Worm (Caenorhabditis elegans) whole organism, early embryonic: ENCODE data around the gene gcy-19.

Experiments
- B0310.2 ChIP-seq: sonication (generic microtip); optimal IDR thresholded peaks from 2 replicates; lab custom pipeline; 2016; ENCODE audit warnings: mild to moderate bottlenecking, missing genetic modification characterization, missing compliant biosample characterization
- F13C5.2 ChIP-seq: sonication (generic microtip); optimal IDR thresholded peaks from 2 replicates; lab custom pipeline; 2017; ENCODE audit warnings: mild to moderate bottlenecking, missing genetic modification characterization, inconsistent platforms, missing compliant biosample characterization
- aly-1 ChIP-seq: sonication (generic microtip); optimal IDR thresholded peaks from 2 replicates; lab custom pipeline; 2016; ENCODE audit warnings: missing genetic modification characterization, missing compliant biosample characterization
- ama-1 ChIP-seq: fragments of 150-350 bp; optimal IDR thresholded peaks from 2 replicates; lab custom pipeline; 2014
- ceh-13 ChIP-seq: fragments of 200-800 bp; sonication (Bioruptor generic); optimal IDR thresholded peaks from 2 replicates; lab custom pipeline; 2018; ENCODE audit warnings: mild to moderate bottlenecking, missing genetic modification characterization, missing compliant biosample characterization
- ceh-36 ChIP-seq: sonication (generic microtip); optimal IDR thresholded peaks from 2 replicates; lab custom pipeline; 2016; ENCODE audit warnings: missing genetic modification characterization, inconsistent platforms, missing compliant biosample characterization
- ets-7 ChIP-seq: sonication (generic microtip); optimal IDR thresholded peaks from 2 replicates; lab custom pipeline; 2016; ENCODE audit warnings: missing genotype, missing genetic modification characterization, missing compliant biosample characterization
- flt-1 ChIP-seq: fragments of 200-800 bp; sonication (Bioruptor generic); IDR thresholded peaks from 2 replicates; pipeline ENCODE4 v1.3.6; 2022; ENCODE audit warnings: missing genetic modification characterization, missing compliant biosample characterization
- hmbx-1 ChIP-seq: sonication (generic microtip); optimal IDR thresholded peaks from 2 replicates; lab custom pipeline; 2016; ENCODE audit warnings: mild to moderate bottlenecking, missing genetic modification characterization, missing compliant biosample characterization
- hmg-4 ChIP-seq: fragments of 200-800 bp; sonication (Bioruptor generic); optimal IDR thresholded peaks from 2 replicates; lab custom pipeline; 2018; ENCODE audit warnings: mild to moderate bottlenecking, missing genetic modification characterization, missing compliant biosample characterization
- hnd-1 ChIP-seq: sonication (generic microtip); optimal IDR thresholded peaks from 2 replicates; lab custom pipeline; 2016; ENCODE audit warnings: missing genetic modification characterization, missing compliant biosample characterization
- pes-1 ChIP-seq: fragments of 200-800 bp; sonication (Bioruptor generic); IDR thresholded peaks from 2 replicates; pipeline ENCODE4 v1.3.6; 2022; ENCODE audit warnings: missing genetic modification reagents, missing genetic modification characterization, missing compliant biosample characterization
- scrt-1 ChIP-seq: fragments of 200-800 bp; sonication (Bioruptor generic); IDR thresholded peaks from 2 replicates; pipeline ENCODE4 v1.3.6; 2022; ENCODE audit warnings: missing genetic modification characterization, missing compliant biosample characterization
- sea-1 ChIP-seq: fragments of 200-800 bp; sonication (Bioruptor generic); conservative IDR thresholded peaks from 2 replicates; pipeline ENCODE4 v1.3.6; 2022; ENCODE audit warnings: missing genetic modification characterization, missing compliant biosample characterization
- tbx-11 ChIP-seq: fragments of 200-800 bp; sonication (Bioruptor generic); IDR thresholded peaks from 2 replicates; pipeline ENCODE4 v1.3.6; 2022; ENCODE audit warnings: missing genetic modification characterization, missing compliant biosample characterization
- tbx-37 ChIP-seq: fragments of 200-800 bp; sonication (Bioruptor generic); conservative IDR thresholded peaks from 2 replicates; pipeline ENCODE4 v1.3.6; 2022; ENCODE audit warnings: missing genetic modification reagents, missing genetic modification characterization, missing compliant biosample characterization
- tra-4 ChIP-seq: sonication (generic microtip); optimal IDR thresholded peaks from 2 replicates; lab custom pipeline; 2017; ENCODE audit warnings: missing genetic modification characterization, missing compliant biosample characterization

The gcy-19 gene

DNA sequence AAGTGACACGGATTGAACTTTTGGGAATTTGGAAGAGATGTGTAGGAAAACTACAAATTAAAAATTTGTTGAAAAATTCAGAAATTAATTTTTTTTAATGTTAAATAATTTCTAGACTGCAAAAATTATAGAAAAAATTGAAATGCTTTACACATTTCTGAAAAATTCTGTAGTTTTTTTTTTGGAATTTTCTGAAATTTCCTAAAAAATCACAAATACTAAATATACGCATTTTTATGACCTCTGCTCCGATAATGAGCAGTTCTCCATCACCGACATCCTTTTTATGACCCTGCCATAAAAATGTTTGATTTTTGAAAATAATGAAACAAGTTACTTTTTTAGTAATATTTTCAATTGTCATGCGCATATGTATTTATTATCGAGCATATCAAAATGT is 14.4 kb downstream of the gcy-19 start:
- TF ChIP-seq tra-4 (tag; lab: Kevin White, UChicago) = no peak
- no peak for TF ChIP-seq sea-1 (GFP tag; lab: Robert Waterston, UW)
- TF ChIP-seq hnd-1 = no peak
- no peak for TF ChIP-seq ceh-36 (tag; lab: Kevin White, UChicago)
- TF ChIP-seq hmg-4 (GFP tag; lab: Kevin White, UChicago) = no peak
- TF ChIP-seq hmbx-1 (tag; lab: Kevin White, UChicago) = no peak
- TF ChIP-seq ceh-13 (GFP tag; lab: Kevin White, UChicago) = no peak
- TF ChIP-seq ama-1 (lab: Kevin White, UChicago) = no peak
- TF ChIP-seq ets-7 (tag; lab: Kevin White, UChicago) = no peak
- TF ChIP-seq F13C5.2 = no peak
- no peak for TF ChIP-seq B0310.2 (tag; lab: Kevin White, UChicago)
- no peak for TF ChIP-seq scrt-1
- no peak for TF ChIP-seq tbx-11 (GFP tag; lab: Robert Waterston, UW)
- TF ChIP-seq flt-1 (GFP tag; lab: Robert Waterston, UW) = no peak
- TF ChIP-seq aly-1 (tag; lab: Kevin White, UChicago) = no peak
- TF ChIP-seq tbx-37 (GFP tag; lab: Robert Waterston, UW) = no peak
- no peak for TF ChIP-seq pes-1

DNA sequence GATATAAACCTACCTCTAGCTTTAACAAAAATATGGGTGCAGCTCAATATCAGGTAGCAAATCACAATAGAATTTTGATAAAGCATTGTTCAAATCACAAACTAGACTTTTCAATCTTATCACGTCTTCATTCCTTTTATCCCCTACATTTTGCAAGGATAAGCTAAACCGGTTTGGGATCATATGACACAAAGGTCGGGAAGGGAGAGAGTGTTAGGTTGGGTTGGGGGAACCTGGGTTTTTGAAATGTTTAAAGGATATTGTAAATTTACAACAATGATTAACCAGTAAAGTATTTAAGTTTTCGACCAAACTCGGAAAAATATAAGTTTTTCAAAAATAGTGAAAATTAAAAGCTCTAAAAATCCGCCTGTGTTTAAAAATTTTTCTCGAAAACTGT is 15.1 kb downstream of the gcy-19 start, which contains the start of gene C17F4.12:
TSS of gene C17F4.12 (minus strand) at position 101 of the 400 bp plus-strand sequence.
- TF ChIP-seq ets-7 (tag; lab: Kevin White, UChicago) (no peak), B0310.2 (tag; lab: Kevin White, UChicago) (no peak), hmg-4 (GFP tag; lab: Kevin White, UChicago) (no peak), pes-1 (no peak), aly-1 (tag; lab: Kevin White, UChicago) (no peak), sea-1 (GFP tag; lab: Robert Waterston, UW) (no peak), hmbx-1 (tag; lab: Kevin White, UChicago) (no peak), scrt-1 (no peak), F13C5.2 (no peak), tbx-11 (GFP tag; lab: Robert Waterston, UW) (no peak), ama-1 (lab: Kevin White, UChicago) (no peak), tbx-37 (GFP tag; lab: Robert Waterston, UW) (no peak), tra-4 (tag; lab: Kevin White, UChicago) (no peak), hnd-1 (no peak), ceh-36 (tag; lab: Kevin White, UChicago) (no peak)

DNA sequence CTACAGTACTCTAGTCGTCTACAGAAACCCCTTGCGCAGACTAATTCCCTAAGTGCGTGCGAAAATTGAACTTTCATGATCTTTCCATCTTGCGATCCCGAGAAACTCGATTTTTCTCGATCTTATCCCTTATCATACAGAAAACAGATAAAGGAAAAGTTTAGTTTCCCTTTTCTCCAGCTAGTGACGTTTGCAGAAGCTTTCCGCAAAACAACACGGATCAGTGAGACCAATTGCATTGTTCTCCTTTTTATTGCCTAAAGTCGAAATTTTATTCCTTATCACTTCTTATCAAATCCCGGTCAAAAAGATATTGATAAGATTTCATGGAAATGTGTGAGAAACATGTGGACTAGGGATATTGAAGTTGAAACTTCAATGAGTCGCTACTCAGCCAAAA is 17.3 kb downstream of the gcy-19 start:
- no peak for TF ChIP-seq F13C5.2
- TF ChIP-seq hmg-4 (GFP tag; lab: Kevin White, UChicago) = no peak
- TF ChIP-seq ceh-13 (GFP tag; lab: Kevin White, UChicago) = no peak
- TF ChIP-seq tbx-11 (GFP tag; lab: Robert Waterston, UW) = no peak
- no peak for TF ChIP-seq ama-1 (lab: Kevin White, UChicago)
- no peak for TF ChIP-seq pes-1
- TF ChIP-seq flt-1 (GFP tag; lab: Robert Waterston, UW) = no peak
- no peak for TF ChIP-seq sea-1 (GFP tag; lab: Robert Waterston, UW)
- no peak for TF ChIP-seq ets-7 (tag; lab: Kevin White, UChicago)
- TF ChIP-seq hnd-1 = no peak

DNA sequence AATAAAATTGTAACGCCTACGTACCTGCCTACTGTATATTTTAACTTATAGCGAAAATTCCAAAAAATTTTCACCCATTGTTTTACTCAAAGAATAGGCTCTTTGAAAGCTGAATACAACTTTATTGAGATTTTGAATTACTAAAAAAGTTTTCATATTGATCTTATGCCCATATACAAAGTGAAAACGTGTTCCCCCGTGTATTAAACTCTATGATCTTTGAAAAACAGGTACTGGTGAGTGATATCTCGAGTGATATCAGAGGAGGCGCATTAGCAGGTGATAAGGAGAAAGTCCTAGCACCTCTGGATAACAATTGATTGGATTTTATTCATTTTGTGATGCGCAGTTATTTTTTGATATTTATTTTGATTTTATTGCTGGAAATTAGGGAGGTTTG is 18.9 kb downstream of the gcy-19 start, which contains the start of gene C17F4.3:
TSS of gene C17F4.3 (plus strand) at position 301 of the 400 bp plus-strand sequence.
- TF ChIP-seq tbx-37 (GFP tag; lab: Robert Waterston, UW) (no peak), aly-1 (tag; lab: Kevin White, UChicago) (no peak), B0310.2 (tag; lab: Kevin White, UChicago) (no peak), F13C5.2 (no peak), hmg-4 (GFP tag; lab: Kevin White, UChicago) (no peak), tra-4 (tag; lab: Kevin White, UChicago) (no peak), hnd-1 (no peak), sea-1 (GFP tag; lab: Robert Waterston, UW) (no peak), hmbx-1 (tag; lab: Kevin White, UChicago) (no peak), pes-1 (no peak), ceh-13 (GFP tag; lab: Kevin White, UChicago) (no peak), tbx-11 (GFP tag; lab: Robert Waterston, UW) (no peak), ceh-36 (tag; lab: Kevin White, UChicago) (no peak), flt-1 (GFP tag; lab: Robert Waterston, UW) (no peak), scrt-1 (no peak)

DNA sequence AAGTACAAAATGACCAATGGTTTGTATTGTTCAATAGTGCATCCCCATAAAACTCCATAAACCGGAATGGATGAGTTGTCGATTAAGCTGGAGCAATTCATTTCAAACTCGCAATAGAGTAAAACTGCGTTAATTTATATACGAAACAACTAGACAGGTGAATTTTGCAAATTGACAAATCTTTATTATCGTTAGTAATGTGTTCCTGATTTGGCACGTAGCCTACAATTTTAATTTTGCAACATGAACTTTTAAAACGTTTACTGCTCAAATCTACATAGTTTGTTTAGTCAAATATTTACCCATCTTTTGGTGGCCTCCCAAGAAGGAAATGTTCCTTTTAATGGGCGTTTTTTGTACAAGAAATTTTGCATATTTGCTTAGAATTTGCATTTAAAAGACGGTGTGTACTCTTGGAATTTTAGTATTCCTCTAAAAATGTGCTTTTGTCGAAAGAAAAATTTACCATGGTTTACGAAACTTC is 22.1 kb downstream of the gcy-19 start, which contains the start of the genes srz-67 and C17F4.11:
TSS of gene srz-67 (minus strand) at position 101 of the 484 bp plus-strand sequence.
TSS of gene C17F4.11 (plus strand) at position 434 of the 484 bp plus-strand sequence.
- TF ChIP-seq pes-1 = no peak

DNA sequence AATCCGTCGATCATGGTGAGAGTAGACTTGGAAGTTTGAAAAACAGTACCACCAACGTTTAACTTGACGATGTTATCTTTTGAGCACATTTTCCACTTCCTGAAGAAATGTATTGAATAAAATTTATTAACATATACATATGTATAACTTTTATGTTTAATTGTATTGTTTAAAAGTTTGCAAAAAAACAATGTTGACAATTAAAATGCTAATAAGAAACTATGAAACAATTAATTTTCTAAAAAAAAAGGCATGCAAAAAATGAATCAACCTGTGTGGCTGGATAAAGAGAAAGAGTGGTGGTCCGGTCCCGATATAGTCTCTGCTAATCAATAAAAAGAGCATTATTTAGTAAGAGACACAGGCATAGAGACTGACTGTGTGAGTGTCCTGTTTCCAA is 24.4 kb downstream of the gcy-19 start, which contains the start of gene C17F4.8:
TSS of gene C17F4.8 (minus strand) at position 101 of the 400 bp plus-strand sequence.
- TF ChIP-seq hmg-4 (GFP tag; lab: Kevin White, UChicago) = no peak
- TF ChIP-seq ceh-36 (tag; lab: Kevin White, UChicago) = no peak
- no peak for TF ChIP-seq tbx-37 (GFP tag; lab: Robert Waterston, UW)
- TF ChIP-seq B0310.2 (tag; lab: Kevin White, UChicago) = no peak
- no peak for TF ChIP-seq hnd-1
- TF ChIP-seq tbx-11 (GFP tag; lab: Robert Waterston, UW) = no peak
- no peak for TF ChIP-seq flt-1 (GFP tag; lab: Robert Waterston, UW)
- no peak for TF ChIP-seq pes-1
- TF ChIP-seq ets-7 (tag; lab: Kevin White, UChicago) = no peak

DNA sequence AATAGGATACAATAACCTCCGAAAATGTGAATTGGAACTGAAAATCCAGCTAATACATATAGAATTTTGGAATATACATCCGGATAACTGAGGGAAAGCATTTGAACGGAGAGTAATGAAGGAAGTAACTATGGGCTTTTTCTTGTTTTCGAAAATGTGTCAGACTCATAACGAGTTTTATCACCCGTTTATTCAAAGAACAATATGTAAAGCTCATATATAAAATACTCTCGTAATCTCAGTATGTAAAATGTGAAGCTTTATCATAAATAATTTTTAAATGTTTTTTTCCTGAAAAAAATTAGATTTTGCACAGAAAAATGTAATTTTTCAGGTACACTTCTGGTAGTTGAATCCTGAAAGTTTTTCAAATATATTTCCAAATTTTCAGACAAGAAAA is 28.7 kb downstream of the gcy-19 start, which contains the start of gene srh-297:
TSS of gene srh-297 (minus strand) at position 101 of the 400 bp plus-strand sequence.
- TF ChIP-seq hnd-1 (no peak), ceh-13 (GFP tag; lab: Kevin White, UChicago) (no peak), ets-7 (tag; lab: Kevin White, UChicago) (no peak), hmbx-1 (tag; lab: Kevin White, UChicago) (no peak), sea-1 (GFP tag; lab: Robert Waterston, UW) (no peak), ama-1 (lab: Kevin White, UChicago) (no peak), tra-4 (tag; lab: Kevin White, UChicago) (no peak), tbx-11 (GFP tag; lab: Robert Waterston, UW) (no peak), ceh-36 (tag; lab: Kevin White, UChicago) (no peak), tbx-37 (GFP tag; lab: Robert Waterston, UW) (no peak), scrt-1 (no peak), pes-1 (no peak), hmg-4 (GFP tag; lab: Kevin White, UChicago) (no peak), B0310.2 (tag; lab: Kevin White, UChicago) (no peak)
